Fruit fly (Drosophila melanogaster) whole organism, embryonic: ENCODE data around the gene CG3408.

Experiments used
- Antp ChIP-seq: fragments of 200-800 bp; sonication (Bioruptor generic); optimal IDR thresholded peaks from 3 replicates; lab custom pipeline; 2016; ENCODE audit warnings: missing biosample characterization, missing genetic modification characterization
- Bdp1 ChIP-seq: fragments of 200-800 bp; sonication (Bioruptor generic); optimal IDR thresholded peaks from 3 replicates; lab custom pipeline; 2016; ENCODE audit warnings: missing biosample characterization, missing genetic modification characterization
- CG1024 ChIP-seq: fragments of 200-800 bp; sonication (Bioruptor generic); IDR thresholded peaks from 2 replicates; pipeline ENCODE4 v1.3.6; 2022; ENCODE audit warnings: missing biosample characterization, missing genetic modification characterization
- CG10431 ChIP-seq: fragments of 200-800 bp; sonication (Bioruptor generic); optimal IDR thresholded peaks from 3 replicates; lab custom pipeline; 2018; ENCODE audit warnings: missing biosample characterization, mild to moderate bottlenecking, missing genetic modification characterization
- CG11247 ChIP-seq: fragments of 200-800 bp; sonication (Bioruptor generic); IDR thresholded peaks from 2 replicates; pipeline ENCODE4 v1.3.6; 2022; ENCODE audit warnings: missing biosample characterization, missing genetic modification characterization
- CG12104 ChIP-seq: fragments of 200-800 bp; sonication (Bioruptor generic); optimal IDR thresholded peaks from 3 replicates; lab custom pipeline; 2016; ENCODE audit warnings: missing biosample characterization, missing genetic modification characterization
- CG12155 ChIP-seq: fragments of 200-800 bp; sonication (Bioruptor generic); optimal IDR thresholded peaks from 3 replicates; lab custom pipeline; 2016; ENCODE audit warnings: missing biosample characterization, missing genetic modification characterization
- CG12236 ChIP-seq: fragments of 200-800 bp; sonication (Bioruptor generic); optimal IDR thresholded peaks from 2 replicates; lab custom pipeline; 2016; ENCODE audit warnings: missing biosample characterization, missing genetic modification characterization
- CG12299 ChIP-seq: fragments of 200-800 bp; sonication (Bioruptor generic); optimal IDR thresholded peaks from 2 replicates; lab custom pipeline; 2018; ENCODE audit warnings: missing biosample characterization, mild to moderate bottlenecking, missing genetic modification characterization
- CG12942 ChIP-seq: fragments of 200-800 bp; sonication (Bioruptor generic); optimal IDR thresholded peaks from 3 replicates; lab custom pipeline; 2016; ENCODE audit warnings: missing biosample characterization, missing genetic modification characterization
- CG13424 ChIP-seq: fragments of 200-800 bp; sonication (Bioruptor generic); optimal IDR thresholded peaks from 2 replicates; lab custom pipeline; 2019; ENCODE audit warnings: missing biosample characterization, mild to moderate bottlenecking, missing genetic modification characterization, moderate library complexity
- CG17912 ChIP-seq: fragments of 200-800 bp; sonication (Bioruptor generic); optimal IDR thresholded peaks from 2 replicates; lab custom pipeline; 2018; ENCODE audit warnings: missing biosample characterization, mild to moderate bottlenecking, missing genetic modification characterization
- CG2116 ChIP-seq: fragments of 200-800 bp; sonication (Bioruptor generic); optimal IDR thresholded peaks from 3 replicates; lab custom pipeline; 2018; ENCODE audit warnings: missing biosample characterization, mild to moderate bottlenecking, missing genetic modification characterization
- CG2712 ChIP-seq: fragments of 200-800 bp; optimal IDR thresholded peaks from 3 replicates; lab custom pipeline; 2019; ENCODE audit warnings: missing biosample characterization, mild to moderate bottlenecking, missing genetic modification characterization, moderate library complexity
- CG3163 ChIP-seq: fragments of 200-800 bp; sonication (Bioruptor generic); optimal IDR thresholded peaks from 3 replicates; lab custom pipeline; 2016; ENCODE audit warnings: missing biosample characterization, missing genetic modification characterization
- CG3281 ChIP-seq: fragments of 200-800 bp; sonication (Bioruptor generic); optimal IDR thresholded peaks from 3 replicates; lab custom pipeline; 2017; ENCODE audit warnings: missing biosample characterization, mild to moderate bottlenecking, missing genetic modification characterization
- CG34376 ChIP-seq: fragments of 200-800 bp; sonication (Bioruptor generic); optimal IDR thresholded peaks from 2 replicates; lab custom pipeline; 2018; ENCODE audit warnings: missing biosample characterization, mild to moderate bottlenecking, missing genetic modification characterization
- CG3995 ChIP-seq: fragments of 200-800 bp; sonication (Bioruptor generic); optimal IDR thresholded peaks from 3 replicates; lab custom pipeline; 2016; ENCODE audit warnings: missing biosample characterization, missing genetic modification characterization
- CG6272 ChIP-seq: fragments of 200-800 bp; sonication (Bioruptor generic); IDR thresholded peaks from 2 replicates; pipeline ENCODE4 v1.3.6; 2022; ENCODE audit warnings: missing biosample characterization, missing genetic modification characterization
- D19B ChIP-seq: fragments of 200-800 bp; sonication (Bioruptor generic); optimal IDR thresholded peaks from 2 replicates; lab custom pipeline; 2017; ENCODE audit warnings: missing biosample characterization, mild to moderate bottlenecking, missing genetic modification characterization
- Dip3 ChIP-seq: fragments of 200-800 bp; sonication (Bioruptor generic); optimal IDR thresholded peaks from 3 replicates; lab custom pipeline; 2016; ENCODE audit warnings: missing biosample characterization, missing genetic modification characterization
- Doc3 ChIP-seq: fragments of 200-800 bp; sonication (Bioruptor generic); IDR thresholded peaks from 3 replicates; pipeline ENCODE4 v1.3.6; 2022; ENCODE audit warnings: missing biosample characterization, missing genetic modification characterization; ENCODE audit not compliant: partially characterized antibody
- Fer3 ChIP-seq: fragments of 200-800 bp; sonication (Bioruptor generic); optimal IDR thresholded peaks from 2 replicates; lab custom pipeline; 2018; ENCODE audit warnings: missing biosample characterization, mild to moderate bottlenecking, missing genetic modification characterization, moderate library complexity
- Gsc ChIP-seq: fragments of 200-800 bp; sonication (Bioruptor generic); IDR thresholded peaks from 2 replicates; pipeline ENCODE4 v1.3.6; 2022; ENCODE audit warnings: missing biosample characterization, missing genetic modification characterization
- HmgD ChIP-seq: fragments of 200-800 bp; sonication (Bioruptor generic); optimal IDR thresholded peaks from 3 replicates; lab custom pipeline; 2016; ENCODE audit warnings: missing biosample characterization, missing genetic modification characterization
- Hr3 ChIP-seq: fragments of 200-800 bp; sonication (Bioruptor generic); optimal IDR thresholded peaks from 3 replicates; lab custom pipeline; 2016; ENCODE audit warnings: missing biosample characterization, missing genetic modification characterization
- Kr ChIP-seq: fragments of 200-800 bp; sonication (Bioruptor generic); optimal IDR thresholded peaks from 2 replicates; lab custom pipeline; 2017; ENCODE audit warnings: missing biosample characterization, mild to moderate bottlenecking, missing genetic modification characterization
- Max ChIP-seq: fragments of 200-800 bp; sonication (Bioruptor generic); optimal IDR thresholded peaks from 2 replicates; lab custom pipeline; 2016; ENCODE audit warnings: missing biosample characterization, mild to moderate bottlenecking, missing genetic modification characterization
- NC2α ChIP-seq: fragments of 200-800 bp; sonication (Bioruptor generic); optimal IDR thresholded peaks from 2 replicates; lab custom pipeline; 2016; ENCODE audit warnings: missing biosample characterization, missing genetic modification characterization
- Scr ChIP-seq: fragments of 200-800 bp; sonication (Bioruptor generic); IDR thresholded peaks from 2 replicates; pipeline ENCODE4 v1.3.6; 2022; ENCODE audit warnings: missing biosample characterization, missing genetic modification characterization; ENCODE audit not compliant: partially characterized antibody
- Usf ChIP-seq: fragments of 200-800 bp; sonication (Bioruptor generic); optimal IDR thresholded peaks from 2 replicates; lab custom pipeline; 2017; ENCODE audit warnings: missing genotype, missing biosample characterization, missing genetic modification characterization
- abd-A ChIP-seq: fragments of 200-800 bp; sonication (Bioruptor generic); optimal IDR thresholded peaks from 3 replicates; lab custom pipeline; 2019; ENCODE audit warnings: missing biosample characterization, mild to moderate bottlenecking, missing genetic modification characterization, moderate library complexity
- ac ChIP-seq: fragments of 200-800 bp; sonication (Bioruptor generic); optimal IDR thresholded peaks from 3 replicates; lab custom pipeline; 2017; ENCODE audit warnings: missing biosample characterization, mild to moderate bottlenecking, missing genetic modification characterization
- btn ChIP-seq: fragments of 200-800 bp; sonication (Bioruptor generic); optimal IDR thresholded peaks from 2 replicates; lab custom pipeline; 2016; ENCODE audit warnings: missing biosample characterization, missing genetic modification characterization
- caup ChIP-seq: fragments of 200-800 bp; sonication (Bioruptor generic); optimal IDR thresholded peaks from 3 replicates; lab custom pipeline; 2017; ENCODE audit warnings: missing biosample characterization, mild to moderate bottlenecking, missing genetic modification characterization, moderate library complexity; ENCODE audit not compliant: severe bottlenecking
- gce ChIP-seq: fragments of 200-800 bp; sonication (Bioruptor generic); IDR thresholded peaks from 3 replicates; pipeline ENCODE4 v1.3.6; 2022; ENCODE audit warnings: missing biosample characterization, missing genetic modification characterization
- gro ChIP-seq: fragments of 200-800 bp; sonication (Bioruptor generic); optimal IDR thresholded peaks from 2 replicates; lab custom pipeline; 2016; ENCODE audit warnings: missing biosample characterization, missing genetic modification characterization
- gsb ChIP-seq: fragments of 200-800 bp; sonication (Bioruptor generic); IDR thresholded peaks from 2 replicates; pipeline ENCODE4 v1.3.6; 2022; ENCODE audit warnings: missing biosample characterization, missing genetic modification characterization
- hb ChIP-seq: fragments of 200-800 bp; sonication (Bioruptor generic); IDR thresholded peaks from 3 replicates; pipeline ENCODE4 v1.3.6; 2022; ENCODE audit warnings: missing biosample characterization, missing genetic modification characterization; ENCODE audit not compliant: partially characterized antibody
- jigr1 ChIP-seq: fragments of 200-800 bp; sonication (Bioruptor generic); IDR thresholded peaks from 3 replicates; pipeline ENCODE4 v1.3.6; 2022; ENCODE audit warnings: missing biosample characterization, missing genetic modification characterization
- jumu ChIP-seq: fragments of 200-800 bp; sonication (Bioruptor generic); optimal IDR thresholded peaks from 3 replicates; lab custom pipeline; 2016; ENCODE audit warnings: missing biosample characterization, missing genetic modification characterization
- kay ChIP-seq: fragments of 200-800 bp; sonication (Bioruptor generic); optimal IDR thresholded peaks from 2 replicates; lab custom pipeline; 2016; ENCODE audit warnings: missing biosample characterization, missing genetic modification characterization
- lola ChIP-seq, 3 experiments: fragments of >200 bp in 2 of 3; fragments of 200-800 bp in 1 of 3; sonication (Bioruptor generic) in 1 of 3; optimal IDR thresholded peaks; 2 replicates each; lab custom pipeline; 2017 to 2019; ENCODE audit warnings: missing biosample characterization in 3 of 3, missing genetic modification characterization in 3 of 3, mild to moderate bottlenecking in 1 of 3, moderate library complexity in 1 of 3
- phol ChIP-seq: fragments of 200-800 bp; sonication (Bioruptor generic); optimal IDR thresholded peaks from 3 replicates; lab custom pipeline; 2018; ENCODE audit warnings: missing biosample characterization, mild to moderate bottlenecking, missing genetic modification characterization, moderate library complexity
- pros ChIP-seq: fragments of 200-800 bp; sonication (Bioruptor generic); optimal IDR thresholded peaks from 3 replicates; lab custom pipeline; 2019; ENCODE audit warnings: missing biosample characterization, mild to moderate bottlenecking, missing genetic modification characterization, moderate library complexity
- pum ChIP-seq: fragments of 200-800 bp; sonication (Bioruptor generic); optimal IDR thresholded peaks from 2 replicates; lab custom pipeline; 2016; ENCODE audit warnings: missing biosample characterization, missing genetic modification characterization
- pzg ChIP-seq: fragments of 200-800 bp; sonication (Bioruptor generic); optimal IDR thresholded peaks from 3 replicates; lab custom pipeline; 2018; ENCODE audit warnings: missing biosample characterization, mild to moderate bottlenecking, missing genetic modification characterization, moderate library complexity
- sna ChIP-seq: fragments of 200-800 bp; sonication (Bioruptor generic); IDR thresholded peaks from 2 replicates; pipeline ENCODE4 v1.3.6; 2022; ENCODE audit warnings: missing biosample characterization, missing genetic modification characterization; ENCODE audit not compliant: partially characterized antibody
- sr ChIP-seq: fragments of 200-800 bp; sonication (Bioruptor generic); IDR thresholded peaks from 3 replicates; pipeline ENCODE4 v1.3.6; 2022; ENCODE audit warnings: missing biosample characterization, missing genetic modification characterization
- stc ChIP-seq: fragments of 200-800 bp; sonication (Bioruptor generic); IDR thresholded peaks from 2 replicates; pipeline ENCODE4 v1.3.6; 2022; ENCODE audit warnings: missing biosample characterization, missing genetic modification characterization

The CG3408 gene

dm6 chr3L:9462247-9462769 is 47.1 kb downstream of the CG3408 start (continued):
- TF ChIP-seq Usf (peak; percentile 47), CG12942 (GFP tag; lab: Kevin White, UChicago) (peak; percentile 71), Antp (GFP tag; lab: Kevin White, UChicago) (peak; percentile 48), Hr3 (peak; percentile 63), CG34376 (GFP tag; lab: Kevin White, UChicago) (peak; percentile 93), stc (peak; percentile 82), jigr1 (0 out of 3 replicates have a peak, but pooled peaks have one; percentile 30), lola (GFP tag; optimal IDR thresholded peaks at IDR 0.05; lab: Kevin White, UChicago) (peak in 1 of 3 experiments; percentile 96), Gsc (GFP tag; lab: Robert Waterston, UW) (no peak), CG3163 (peak; percentile 50), gsb (GFP tag; lab: Robert Waterston, UW) (no peak), sr (GFP tag; lab: Robert Waterston, UW) (no peak; the same call in 2 of the 3 replicates), HmgD (GFP tag; lab: Kevin White, UChicago) (no peak), Fer3 (tag; lab: Kevin White, UChicago) (peak; percentile 89), btn (GFP tag; lab: Kevin White, UChicago) (peak; percentile 39), pum (GFP tag; lab: Kevin White, UChicago) (peak; percentile 72), gce (GFP tag; lab: Robert Waterston, UW) (no peak; the same call in 2 of the 3 replicates), CG12299 (tag; lab: Kevin White, UChicago) (peak; percentile 92), Dip3 (GFP tag; lab: Kevin White, UChicago) (peak; percentile 41), pzg (GFP tag; lab: Kevin White, UChicago) (no peak), abd-A (tag; lab: Kevin White, UChicago) (peak; percentile 32), Bdp1 (GFP tag; lab: Kevin White, UChicago) (peak; percentile 71), NC2α (GFP tag; lab: Kevin White, UChicago) (peak; percentile 68), hb (GFP tag; lab: Robert Waterston, UW) (no peak), CG2712 (peak; percentile 96), CG6272 (GFP tag; lab: Robert Waterston, UW) (no peak), ac (GFP tag; lab: Kevin White, UChicago) (peak; percentile 78), CG2116 (peak; percentile 52), Scr (peak; percentile 14), caup (GFP tag; lab: Kevin White, UChicago) (peak; percentile 79), CG12236 (GFP tag; lab: Kevin White, UChicago) (peak; percentile 60), CG10431 (GFP tag; lab: Kevin White, UChicago) (peak; percentile 79), sna (peak; percentile 58; the same call in 1 of the 2 replicates), D19B (peak; percentile 72), CG3281 (GFP tag; lab: Kevin White, UChicago) (peak; percentile 89), CG11247 (no peak), CG12155 (GFP tag; lab: Kevin White, UChicago) (peak; percentile 59), gro (GFP tag; lab: Kevin White, UChicago) (peak; percentile 76), CG1024 (GFP tag; lab: Robert Waterston, UW) (peak; percentile 9; the same call in 1 of the 2 replicates), Doc3 (GFP tag; lab: Robert Waterston, UW) (no peak; the same call in 2 of the 3 replicates), CG17912 (no peak), CG3995 (peak; percentile 48), phol (peak; percentile 98), pros (GFP tag; lab: Kevin White, UChicago) (peak; percentile 75), jumu (peak; percentile 44), CG13424 (tag; lab: Kevin White, UChicago) (peak; percentile 93), Max (GFP tag; lab: Kevin White, UChicago) (peak; percentile 90), CG12104 (GFP tag; lab: Kevin White, UChicago) (peak; percentile 86), kay (GFP tag; lab: Kevin White, UChicago) (peak; percentile 75), Kr (GFP tag; lab: Kevin White, UChicago) (no peak)
